Worm (Caenorhabditis elegans): Measurements from ENCODE around the gene B0393.5.

- TF ChIP-seq tbx-37 (GFP tag; conservative IDR thresholded peaks at IDR 0.05) (no peak), ceh-13 (GFP tag; optimal IDR thresholded peaks at IDR 0.05) (no peak), ets-7 (tag; optimal IDR thresholded peaks at IDR 0.05) (no peak), tbx-11 (GFP tag; IDR thresholded peaks at IDR 0.05) (no peak), ama-1 (optimal IDR thresholded peaks at IDR 0.05) (no peak)
These were observed 43.8 kb upstream of the B0393.5 start, which contains the start of gene acy-1 for ce11 chrIII:4721750-4722149.
